Fruit fly (Drosophila melanogaster): ENCODE results near the gene CG7453.

CG7453 gene

DNA sequence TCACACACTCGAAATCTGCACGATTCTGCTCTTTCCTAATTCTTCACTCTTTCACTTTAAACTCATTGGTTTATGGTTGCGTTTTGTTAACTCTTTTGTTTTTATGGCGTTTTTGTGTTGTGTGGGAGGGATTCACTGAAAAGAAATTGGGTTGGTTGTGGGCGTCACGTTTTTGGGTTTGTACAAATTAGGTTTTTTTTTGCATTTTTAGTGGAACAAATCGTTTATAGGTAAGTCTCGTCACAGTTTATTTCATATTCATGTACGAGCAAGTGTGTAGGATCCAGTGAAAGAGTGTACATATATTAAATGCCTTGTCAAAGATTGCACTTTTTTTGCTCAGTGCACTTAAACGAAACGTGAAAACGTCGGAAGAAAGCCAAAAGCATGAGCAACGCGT, 15.2 kb upstream of the CG7453 start (continued):
- TF ChIP-seq bbx (GFP tag; IDR thresholded peaks at IDR 0.05; ENCODE audit: partially characterized antibody) (no peak), fru (optimal IDR thresholded peaks at IDR 0.05) (no peak), wdn (GFP tag; IDR thresholded peaks at IDR 0.05) (no peak), da (GFP tag; optimal IDR thresholded peaks at IDR 0.05) (no peak), CG11723 (GFP tag; optimal IDR thresholded peaks at IDR 0.05) (no peak), Mes4 (GFP tag; optimal IDR thresholded peaks at IDR 0.05) (no peak), CG2120 (GFP tag; optimal IDR thresholded peaks at IDR 0.05) (peak; percentile 39), CG2202 (tag; optimal IDR thresholded peaks at IDR 0.05) (no peak), CG14860 (GFP tag; IDR thresholded peaks at IDR 0.05; ENCODE audit: partially characterized antibody) (no peak), CG13296 (GFP tag; optimal IDR thresholded peaks at IDR 0.05) (no peak), CG8924 (tag; optimal IDR thresholded peaks at IDR 0.05) (no peak), Usf (GFP tag; optimal IDR thresholded peaks at IDR 0.05) (no peak), az2 (GFP tag; optimal IDR thresholded peaks at IDR 0.05) (peak; percentile 0), NC2β (GFP tag; optimal IDR thresholded peaks at IDR 0.05) (no peak), CG31388 (GFP tag; optimal IDR thresholded peaks at IDR 0.05) (no peak), Fer3 (tag; optimal IDR thresholded peaks at IDR 0.05) (no peak), Atf3 (GFP tag; optimal IDR thresholded peaks at IDR 0.05) (no peak), maf-S (GFP tag; optimal IDR thresholded peaks at IDR 0.05) (no peak), mirr (GFP tag; optimal IDR thresholded peaks at IDR 0.05) (no peak), z (GFP tag; IDR thresholded peaks at IDR 0.05) (no peak), sisA (GFP tag; IDR thresholded peaks at IDR 0.05) (no peak), gfzf (GFP tag; optimal IDR thresholded peaks at IDR 0.05) (no peak), fu2 (GFP tag; optimal IDR thresholded peaks at IDR 0.05) (no peak), crp (GFP tag; optimal IDR thresholded peaks at IDR 0.05) (no peak), CG3726 (GFP tag; IDR thresholded peaks at IDR 0.05) (no peak), tna (GFP tag; IDR thresholded peaks at IDR 0.05; ENCODE audit: partially characterized antibody) (no peak), dimm (GFP tag; IDR thresholded peaks at IDR 0.05) (no peak), CG8478 (optimal IDR thresholded peaks at IDR 0.05) (no peak), D19B (GFP tag; optimal IDR thresholded peaks at IDR 0.05) (peak; percentile 9), Ravus (GFP tag; IDR thresholded peaks at IDR 0.05) (no peak), CG3163 (GFP tag; optimal IDR thresholded peaks at IDR 0.05) (peak; percentile 10), Dfd (GFP tag; optimal IDR thresholded peaks at IDR 0.05) (no peak), CG8089 (GFP tag; optimal IDR thresholded peaks at IDR 0.05) (no peak), CG4404 (GFP tag; IDR thresholded peaks at IDR 0.05) (no peak), CG13123 (GFP tag; optimal IDR thresholded peaks at IDR 0.05) (no peak), YL-1 (GFP tag; optimal IDR thresholded peaks at IDR 0.05) (no peak), rib (GFP tag; IDR thresholded peaks at IDR 0.05) (no peak), Nf-YA (GFP tag; IDR thresholded peaks at IDR 0.05) (no peak), Oli (tag; optimal IDR thresholded peaks at IDR 0.05) (peak; percentile 23), CG15696 (tag; optimal IDR thresholded peaks at IDR 0.05) (no peak), so (GFP tag; IDR thresholded peaks at IDR 0.05) (no peak), Dll (GFP tag; IDR thresholded peaks at IDR 0.05; ENCODE audit: partially characterized antibody) (no peak), GATAe (GFP tag; conservative IDR thresholded peaks at IDR 0.05) (no peak; the same call in 1 of the 2 replicates), CG15601 (tag; optimal IDR thresholded peaks at IDR 0.05) (no peak), fd64A (GFP tag; optimal IDR thresholded peaks at IDR 0.05) (no peak), Chrac-16 (GFP tag; optimal IDR thresholded peaks at IDR 0.05) (peak; percentile 50), CG31365 (tag; optimal IDR thresholded peaks at IDR 0.05) (no peak)
